Worm (Caenorhabditis elegans) whole organism, L3 larva: ENCODE data around the gene ZC250.4.

Source experiments
- R02D3.7 ChIP-seq: fragments of 150-350 bp; optimal IDR thresholded peaks from 2 replicates; lab custom pipeline; 2014; ENCODE audit warnings: missing biosample characterization, missing genetic modification characterization
- aly-2 ChIP-seq: fragments of 150-350 bp; optimal IDR thresholded peaks from 2 replicates; lab custom pipeline; 2014; ENCODE audit warnings: missing biosample characterization, missing genetic modification characterization
- ama-1 ChIP-seq: fragments of 150-350 bp; optimal IDR thresholded peaks from 2 replicates; lab custom pipeline; 2018
- ceh-28 ChIP-seq: fragments of 150-350 bp; optimal IDR thresholded peaks from 2 replicates; lab custom pipeline; 2014; ENCODE audit warnings: missing biosample characterization, missing genetic modification reagents, missing genetic modification characterization
- ceh-82 ChIP-seq: fragments of 150-350 bp; optimal IDR thresholded peaks from 2 replicates; lab custom pipeline; 2014; ENCODE audit warnings: missing biosample characterization, missing genetic modification characterization
- ceh-9 ChIP-seq: sonication (generic microtip); optimal IDR thresholded peaks from 2 replicates; lab custom pipeline; 2018; ENCODE audit warnings: missing biosample characterization, missing genetic modification characterization
- daf-12 ChIP-seq: fragments of 150-350 bp; optimal IDR thresholded peaks from 2 replicates; lab custom pipeline; 2014; ENCODE audit warnings: missing biosample characterization, missing genetic modification reagents, missing genetic modification characterization
- egl-27 ChIP-seq: sonication (generic microtip); optimal IDR thresholded peaks from 4 replicates; lab custom pipeline; 2017; ENCODE audit warnings: missing biosample characterization, missing genetic modification reagents, missing genetic modification characterization
- egl-5 ChIP-seq: fragments of 150-350 bp; optimal IDR thresholded peaks from 2 replicates; lab custom pipeline; 2017; ENCODE audit warnings: missing biosample characterization, missing genetic modification reagents, missing genetic modification characterization, inconsistent platforms
- elt-1 ChIP-seq: fragments of 150-350 bp; optimal IDR thresholded peaks from 2 replicates; lab custom pipeline; 2014; ENCODE audit warnings: missing biosample characterization, missing genetic modification characterization
- elt-2 ChIP-seq: sonication (generic microtip); optimal IDR thresholded peaks from 2 replicates; lab custom pipeline; 2016; ENCODE audit warnings: missing genetic modification reagents, mild to moderate bottlenecking, missing genetic modification characterization, missing compliant biosample characterization
- elt-3 ChIP-seq, 3 experiments: fragments of 150-350 bp in 1 of 3; sonication (generic microtip) in 2 of 3; optimal IDR thresholded peaks; 2 replicates in 2 of 3; 4 replicates in 1 of 3; lab custom pipeline; 2014 to 2017; ENCODE audit warnings: missing biosample characterization in 3 of 3, missing genetic modification characterization in 3 of 3
- eor-1 ChIP-seq, 2 experiments: fragments of 150-350 bp; optimal IDR thresholded peaks; 2 replicates each; lab custom pipeline; 2014 to 2018; ENCODE audit warnings: missing biosample characterization in 2 of 2, missing genetic modification characterization in 2 of 2
- fkh-2 ChIP-seq: fragments of 150-350 bp; optimal IDR thresholded peaks from 2 replicates; lab custom pipeline; 2014; ENCODE audit warnings: missing biosample characterization, missing genetic modification reagents, missing genetic modification characterization
- fos-1 ChIP-seq: fragments of 150-350 bp; optimal IDR thresholded peaks from 2 replicates; lab custom pipeline; 2014; ENCODE audit warnings: missing biosample characterization, missing genetic modification characterization
- hmg-11 ChIP-seq: sonication (generic microtip); optimal IDR thresholded peaks from 2 replicates; lab custom pipeline; 2016; ENCODE audit warnings: missing genetic modification characterization, missing compliant biosample characterization
- jun-1 ChIP-seq: fragments of 150-350 bp; optimal IDR thresholded peaks from 2 replicates; lab custom pipeline; 2014; ENCODE audit warnings: missing biosample characterization, missing genetic modification reagents, missing genetic modification characterization
- lin-15B ChIP-seq: fragments of 150-350 bp; optimal IDR thresholded peaks from 2 replicates; lab custom pipeline; 2014; ENCODE audit warnings: missing biosample characterization, missing genetic modification characterization
- lin-39 ChIP-seq: fragments of 150-350 bp; optimal IDR thresholded peaks from 2 replicates; lab custom pipeline; 2018; ENCODE audit warnings: missing biosample characterization, missing genetic modification reagents, missing genetic modification characterization
- lsy-12 ChIP-seq: sonication (generic microtip); optimal IDR thresholded peaks from 2 replicates; lab custom pipeline; 2016; ENCODE audit warnings: mild to moderate bottlenecking, missing genetic modification characterization, missing compliant biosample characterization
- mdl-1 ChIP-seq: fragments of 150-350 bp; optimal IDR thresholded peaks from 2 replicates; lab custom pipeline; 2014; ENCODE audit warnings: missing biosample characterization, missing genetic modification characterization
- mml-1 ChIP-seq: fragments of 150-350 bp; sonication (generic microtip); optimal IDR thresholded peaks from 3 replicates; lab custom pipeline; 2014; ENCODE audit warnings: missing biosample characterization, missing genetic modification characterization
- nfya-1 ChIP-seq: sonication (generic microtip); optimal IDR thresholded peaks from 2 replicates; lab custom pipeline; 2017; ENCODE audit warnings: missing genetic modification characterization, mild to moderate bottlenecking, missing compliant biosample characterization, antibody characterized with exemption, moderate library complexity; ENCODE audit not compliant: insufficient read depth
- nhr-12 ChIP-seq: fragments of 150-350 bp; optimal IDR thresholded peaks from 2 replicates; lab custom pipeline; 2014; ENCODE audit warnings: missing biosample characterization, missing genetic modification characterization
- nhr-23 ChIP-seq: fragments of 150-350 bp; optimal IDR thresholded peaks from 2 replicates; lab custom pipeline; 2014; ENCODE audit warnings: missing biosample characterization, missing genetic modification reagents, missing genetic modification characterization
- nhr-25 ChIP-seq: sonication (generic microtip); optimal IDR thresholded peaks from 2 replicates; lab custom pipeline; 2017; ENCODE audit warnings: missing biosample characterization, missing genetic modification characterization
- nhr-28 ChIP-seq: fragments of 150-350 bp; optimal IDR thresholded peaks from 2 replicates; lab custom pipeline; 2014; ENCODE audit warnings: missing biosample characterization, missing genetic modification characterization
- nhr-43 ChIP-seq: sonication (generic microtip); optimal IDR thresholded peaks from 2 replicates; lab custom pipeline; 2016; ENCODE audit warnings: mild to moderate bottlenecking, missing genetic modification characterization, missing compliant biosample characterization; ENCODE audit not compliant: poor library complexity, severe bottlenecking
- nhr-67 ChIP-seq: fragments of 150-350 bp; optimal IDR thresholded peaks from 2 replicates; lab custom pipeline; 2014; ENCODE audit warnings: missing biosample characterization, missing genetic modification characterization
- nhr-76 ChIP-seq: fragments of 150-350 bp; sonication (generic microtip); optimal IDR thresholded peaks from 5 replicates; lab custom pipeline; 2014; ENCODE audit warnings: missing biosample characterization, missing genetic modification characterization
- nhr-77 ChIP-seq: fragments of 150-350 bp; optimal IDR thresholded peaks from 2 replicates; lab custom pipeline; 2014; ENCODE audit warnings: missing biosample characterization, missing genetic modification characterization
- pha-4 ChIP-seq: fragments of 150-350 bp; optimal IDR thresholded peaks from 2 replicates; lab custom pipeline; 2014; ENCODE audit warnings: missing biosample characterization, missing genetic modification reagents, missing genetic modification characterization
- sea-2 ChIP-seq: fragments of 150-350 bp; sonication (generic microtip); optimal IDR thresholded peaks from 4 replicates; lab custom pipeline; 2014; ENCODE audit warnings: missing biosample characterization, missing genetic modification reagents, missing genetic modification characterization
- snpc-4 ChIP-seq: fragments of 150-350 bp; optimal IDR thresholded peaks from 2 replicates; lab custom pipeline; 2014; ENCODE audit warnings: missing biosample characterization, missing genetic modification characterization
- unc-62 ChIP-seq: fragments of 150-350 bp; sonication (generic microtip); optimal IDR thresholded peaks from 4 replicates; lab custom pipeline; 2014; ENCODE audit warnings: missing biosample characterization, missing genetic modification reagents, missing genetic modification characterization
- zag-1 ChIP-seq: fragments of 150-350 bp; optimal IDR thresholded peaks from 2 replicates; lab custom pipeline; 2014; ENCODE audit warnings: missing biosample characterization, missing genetic modification characterization
- ztf-11 ChIP-seq: fragments of 150-350 bp; optimal IDR thresholded peaks from 2 replicates; lab custom pipeline; 2014; ENCODE audit warnings: missing biosample characterization, missing genetic modification characterization
- ztf-4 ChIP-seq: fragments of 150-350 bp; optimal IDR thresholded peaks from 2 replicates; lab custom pipeline; 2014; ENCODE audit warnings: missing biosample characterization, missing genetic modification characterization

The ZC250.4 gene

ce11 chrV:5832799-5833198, 19.9 kb upstream of the ZC250.4 start:
- peak in 2 of 3 experiments; percentile 59 to 66 for TF ChIP-seq elt-3 (tag; optimal IDR thresholded peaks at IDR 0.05; lab: Kevin White, UChicago)
- peak; percentile 44 for TF ChIP-seq lin-39 (tag; lab: Kevin White, UChicago)
- TF ChIP-seq ceh-28 = peak; percentile 54
- TF ChIP-seq unc-62 (GFP tag; lab: Kevin White, UChicago) = peak; percentile 72
- peak; percentile 82 for TF ChIP-seq nhr-43 (tag; lab: Kevin White, UChicago)
- TF ChIP-seq aly-2 = peak; percentile 27
- no peak for TF ChIP-seq nhr-76 (tag; lab: Kevin White, UChicago)
- no peak for TF ChIP-seq eor-1 (tag; optimal IDR thresholded peaks at IDR 0.05; lab: Kevin White, UChicago)
- TF ChIP-seq elt-2 = no peak
- TF ChIP-seq nhr-23 (tag; lab: Kevin White, UChicago) = peak; percentile 81
- TF ChIP-seq nfya-1 (tag; lab: Kevin White, UChicago) = no peak
- peak; percentile 89 for TF ChIP-seq nhr-25
- TF ChIP-seq nhr-67 (tag; lab: Kevin White, UChicago) = no peak

- TF ChIP-seq mml-1 (tag; lab: Kevin White, UChicago) (no peak), mdl-1 (tag; lab: Kevin White, UChicago) (no peak), ztf-4 (no peak), lin-15B (no peak), ama-1 (lab: Kevin White, UChicago) (no peak), ceh-9 (no peak), R02D3.7 (tag; lab: Kevin White, UChicago) (no peak), nhr-76 (tag; lab: Kevin White, UChicago) (no peak)
These were observed 18.3 kb upstream of the ZC250.4 start for ce11 chrV:5831253-5831652.

- no peak for TF ChIP-seq sea-2 (GFP tag; lab: Kevin White, UChicago)
- no peak for TF ChIP-seq fkh-2 (tag; lab: Kevin White, UChicago)
- TF ChIP-seq aly-2 = no peak
- TF ChIP-seq daf-12 (tag; lab: Kevin White, UChicago) = no peak
- TF ChIP-seq snpc-4 (tag; lab: Kevin White, UChicago) = no peak
- TF ChIP-seq hmg-11 (tag; lab: Kevin White, UChicago) = no peak
- no peak for TF ChIP-seq nhr-77 (tag; lab: Kevin White, UChicago)
- no peak for TF ChIP-seq nhr-28 (tag; lab: Kevin White, UChicago)
- no peak for TF ChIP-seq nhr-76 (tag; lab: Kevin White, UChicago)
These were observed 13.7 kb upstream of the ZC250.4 start, which contains the start of gene let-418 for ce11 chrV:5826592-5826991. Gene let-418, plus strand, starts transcription at chrV:5826833.

- TF ChIP-seq lin-39 (tag; lab: Kevin White, UChicago) = no peak
- TF ChIP-seq ceh-9 = no peak
- TF ChIP-seq egl-27 (tag; lab: Kevin White, UChicago) = no peak
- TF ChIP-seq fos-1 = no peak
- no peak for TF ChIP-seq mml-1 (tag; lab: Kevin White, UChicago)
- TF ChIP-seq pha-4 = no peak
- no peak for TF ChIP-seq jun-1
- TF ChIP-seq lsy-12 (tag; lab: Kevin White, UChicago) = no peak
- no peak for TF ChIP-seq ceh-82
- TF ChIP-seq sea-2 (GFP tag; lab: Kevin White, UChicago) = no peak
- no peak for TF ChIP-seq aly-2
- no peak for TF ChIP-seq nhr-12 (tag; lab: Kevin White, UChicago)
- no peak for TF ChIP-seq elt-1 (tag; lab: Kevin White, UChicago)
- no peak for TF ChIP-seq ztf-4
- no peak for TF ChIP-seq egl-5 (tag; lab: Kevin White, UChicago)
- TF ChIP-seq zag-1 (tag; lab: Kevin White, UChicago) = no peak
- TF ChIP-seq snpc-4 (tag; lab: Kevin White, UChicago) = no peak
- TF ChIP-seq nhr-43 (tag; lab: Kevin White, UChicago) = no peak
- no peak for TF ChIP-seq daf-12 (tag; lab: Kevin White, UChicago)
- TF ChIP-seq ztf-11 (tag; lab: Kevin White, UChicago) = no peak
These were observed 12.5 kb upstream of the ZC250.4 start for ce11 chrV:5825478-5825877.
